Worm (Caenorhabditis elegans): ENCODE data around the gene nspf-1.
"Not testable (repeated sequence)": the region's sequence is repeated elsewhere in the genome, so short reads cannot be mapped to it uniquely, and the experiment has no call there.

Gene nspf-1

DNA sequence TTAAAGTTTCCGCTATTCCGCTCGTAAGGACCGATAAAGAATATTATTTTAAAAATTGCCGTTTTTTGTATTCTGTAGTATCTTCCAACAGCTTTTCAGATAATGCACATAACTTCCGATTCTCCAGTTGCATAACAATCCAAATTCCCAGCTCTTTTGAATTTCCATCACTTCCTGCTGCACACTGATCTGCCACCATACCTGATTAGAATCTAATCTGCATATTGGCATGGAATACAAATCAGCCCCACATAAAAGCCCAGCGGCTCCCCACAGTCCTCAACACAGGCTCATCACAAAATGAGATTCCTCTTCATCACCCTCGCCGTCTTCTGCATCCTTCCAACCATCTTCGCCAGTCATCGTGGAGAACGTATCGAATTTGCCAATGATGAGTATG, 1.2 kb downstream of the nspf-1 start, which contains the start of gene nspf-2:
TSS of gene nspf-2 (plus strand) at position 301 of the 400 bp plus-strand sequence.
- not testable (repeated sequence) for TF ChIP-seq hlh-8, ref-2, dve-1 (tag; optimal IDR thresholded peaks at IDR 0.05)

DNA sequence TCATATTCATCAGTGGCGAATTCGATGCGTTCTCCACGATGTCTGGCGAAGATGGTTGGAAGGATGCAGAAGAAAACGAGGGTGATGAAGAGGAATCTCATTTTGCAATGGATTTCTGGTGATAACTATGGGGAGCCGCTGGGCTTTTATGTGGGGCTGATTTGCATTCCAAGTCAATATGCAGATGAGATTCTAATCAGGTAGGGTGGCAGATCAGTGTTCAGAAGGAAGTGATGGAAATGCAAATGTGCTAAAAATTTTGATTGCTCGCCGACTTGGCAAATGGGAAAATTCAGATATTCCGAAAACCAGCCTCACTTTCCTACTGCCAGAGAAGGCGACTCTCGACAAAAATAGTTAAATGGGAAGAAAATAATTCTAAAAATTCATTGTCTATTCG, 2.7 kb downstream of the nspf-1 start, which contains the start of gene nspf-3:
TSS of gene nspf-3 (minus strand) at position 101 of the 400 bp plus-strand sequence.
- TF ChIP-seq npax-4 (tag; optimal IDR thresholded peaks at IDR 0.05) = no peak
- TF ChIP-seq tbx-2 (tag; optimal IDR thresholded peaks at IDR 0.05) = no peak
- TF ChIP-seq ceh-2 (tag; optimal IDR thresholded peaks at IDR 0.05) = no peak
- TF ChIP-seq K09A11.1 (tag; optimal IDR thresholded peaks at IDR 0.05; ENCODE audit: insufficient read depth) = no peak
- TF ChIP-seq unc-86 (tag; optimal IDR thresholded peaks at IDR 0.05) = no peak
- no peak for TF ChIP-seq ceh-18 (tag; optimal IDR thresholded peaks at IDR 0.05)
- no peak for TF ChIP-seq fkh-6 (tag; optimal IDR thresholded peaks at IDR 0.05)
- TF ChIP-seq unc-55 (GFP tag; optimal IDR thresholded peaks at IDR 0.05) = no peak
- TF ChIP-seq pat-9 (tag; optimal IDR thresholded peaks at IDR 0.05) = no peak
- TF ChIP-seq che-1 (tag; optimal IDR thresholded peaks at IDR 0.05) = no peak

DNA sequence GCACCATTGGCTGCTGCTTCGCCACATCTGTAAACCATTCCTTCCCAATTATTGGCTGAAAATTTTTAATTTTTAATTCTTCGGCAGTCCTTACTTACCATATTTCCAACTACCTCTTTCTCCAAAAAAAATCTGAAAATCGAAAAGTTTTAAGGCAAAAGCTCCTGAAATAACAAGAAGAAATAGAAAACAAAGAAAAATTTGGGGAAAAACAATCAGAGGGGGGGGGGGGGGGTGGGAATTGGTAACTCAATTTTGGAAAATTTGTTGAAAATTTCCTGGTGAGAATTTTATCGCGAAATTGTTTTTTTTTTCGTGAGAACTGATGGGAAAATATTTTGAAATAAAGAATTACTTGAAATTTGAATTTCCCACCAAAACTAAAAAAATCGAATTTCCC, 5.1 kb downstream of the nspf-1 start, which contains the start of gene set-11:
TSS of gene set-11 (minus strand) at position 101 of the 400 bp plus-strand sequence.
- TF ChIP-seq unc-42 (tag; optimal IDR thresholded peaks at IDR 0.05) (no peak), unc-3 (GFP tag; conservative IDR thresholded peaks at IDR 0.05) (no peak), unc-3 (tag; optimal IDR thresholded peaks at IDR 0.05) (no peak), hlh-6 (tag; optimal IDR thresholded peaks at IDR 0.05) (no peak), ets-4 (tag; optimal IDR thresholded peaks at IDR 0.05) (no peak), fax-1 (tag; optimal IDR thresholded peaks at IDR 0.05) (no peak), pax-1 (tag; optimal IDR thresholded peaks at IDR 0.05) (no peak), ceh-2 (tag; optimal IDR thresholded peaks at IDR 0.05) (no peak), tbx-2 (tag; optimal IDR thresholded peaks at IDR 0.05) (no peak), ahr-1 (tag; optimal IDR thresholded peaks at IDR 0.05) (no peak), lim-6 (tag; optimal IDR thresholded peaks at IDR 0.05) (no peak), ceh-31 (tag; optimal IDR thresholded peaks at IDR 0.05) (no peak), pqm-1 (tag; optimal IDR thresholded peaks at IDR 0.05) (no peak), gmeb-2 (tag; optimal IDR thresholded peaks at IDR 0.05) (no peak), hlh-15 (tag; optimal IDR thresholded peaks at IDR 0.05) (no peak), ceh-24 (tag; optimal IDR thresholded peaks at IDR 0.05) (no peak)

DNA sequence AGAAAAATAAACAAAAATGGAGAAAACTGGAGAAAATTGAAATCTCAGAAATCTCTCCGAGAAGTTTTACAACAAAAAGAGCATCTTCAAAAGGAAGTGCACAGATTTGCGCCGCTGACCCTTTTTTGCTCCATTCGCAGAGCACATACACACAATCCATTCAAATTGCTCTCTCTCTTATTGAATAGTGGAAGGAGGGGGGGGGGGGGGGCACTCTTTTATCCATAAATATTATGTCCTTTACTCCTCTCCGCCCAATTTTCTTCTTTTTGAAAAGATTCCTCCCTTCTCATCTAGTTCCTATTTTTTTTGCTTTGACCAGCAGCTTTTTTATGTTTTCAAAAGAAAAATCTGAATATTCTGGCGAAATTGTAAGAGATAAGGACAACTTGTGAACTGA, 7.7 kb downstream of the nspf-1 start:
- TF ChIP-seq nhr-11 (tag; optimal IDR thresholded peaks at IDR 0.05) (no peak), hlh-30 (tag; optimal IDR thresholded peaks at IDR 0.05; ENCODE audit: insufficient read depth) (no peak), lin-11 (tag; optimal IDR thresholded peaks at IDR 0.05) (no peak), unc-42 (tag; optimal IDR thresholded peaks at IDR 0.05) (peak; percentile 46)

DNA sequence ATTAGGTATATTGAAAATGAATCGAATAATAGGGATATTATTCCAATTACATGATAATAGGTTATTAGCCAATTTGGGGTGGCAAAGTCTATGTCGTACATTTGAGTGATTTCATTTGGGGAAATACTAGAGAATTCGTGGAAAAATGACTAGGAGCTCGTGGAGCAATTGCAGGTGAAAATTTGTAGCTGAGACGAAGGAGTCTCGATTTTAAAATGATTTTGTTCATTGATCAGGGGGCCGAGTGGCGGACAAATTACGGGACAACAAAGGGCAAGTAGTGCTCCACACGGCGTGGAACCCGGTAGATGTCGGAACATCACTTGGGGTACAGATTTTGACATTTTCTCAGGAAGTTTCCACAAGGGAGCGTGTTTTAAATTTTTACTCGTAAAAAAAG, 11.0 kb downstream of the nspf-1 start, which contains the start of gene sri-62:
TSS of gene sri-62 (minus strand) at position 101 of the 400 bp plus-strand sequence.
- TF ChIP-seq ets-4 (tag; optimal IDR thresholded peaks at IDR 0.05) (no peak), hlh-8 (tag; optimal IDR thresholded peaks at IDR 0.05) (no peak)

DNA sequence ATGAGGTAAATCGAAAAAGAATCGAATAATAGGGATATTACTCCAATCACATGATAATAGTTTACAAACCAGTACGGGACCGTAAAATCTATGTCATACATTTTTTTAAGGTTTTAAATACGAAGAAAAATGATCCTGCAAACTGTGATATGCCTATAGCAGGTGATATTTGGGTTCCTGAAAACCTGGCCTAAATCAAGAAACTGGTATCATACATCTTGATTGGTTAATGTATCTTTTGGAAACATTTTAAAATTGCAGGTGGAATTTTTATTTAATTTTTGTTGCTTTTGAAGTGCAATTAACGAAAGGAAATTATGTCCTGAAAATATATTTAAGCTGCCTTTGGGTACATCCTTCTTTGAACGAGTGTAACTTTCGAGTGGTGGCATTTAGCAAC, 12.8 kb downstream of the nspf-1 start, which contains the start of gene sri-61:
TSS of gene sri-61 (minus strand) at position 101 of the 400 bp plus-strand sequence.
- TF ChIP-seq fkh-6 (tag; optimal IDR thresholded peaks at IDR 0.05) (no peak), pqm-1 (tag; optimal IDR thresholded peaks at IDR 0.05) (no peak), ama-1 (optimal IDR thresholded peaks at IDR 0.05) (no peak), elt-2 (tag; optimal IDR thresholded peaks at IDR 0.05) (no peak), ceh-19 (GFP tag; optimal IDR thresholded peaks at IDR 0.05) (no peak), zip-5 (tag; optimal IDR thresholded peaks at IDR 0.05) (no peak), ahr-1 (tag; optimal IDR thresholded peaks at IDR 0.05) (no peak), syd-9 (tag; optimal IDR thresholded peaks at IDR 0.05) (no peak), eyg-1 (tag; optimal IDR thresholded peaks at IDR 0.05) (no peak), dmd-4 (tag; optimal IDR thresholded peaks at IDR 0.05; ENCODE audit: borderline replicate concordance) (no peak), nhr-232 (tag; optimal IDR thresholded peaks at IDR 0.05) (no peak), ceh-45 (GFP tag; IDR thresholded peaks at IDR 0.05) (no peak), mec-3 (tag; optimal IDR thresholded peaks at IDR 0.05; ENCODE audit: borderline replicate concordance) (no peak), C38D4.7 (GFP tag; optimal IDR thresholded peaks at IDR 0.05) (no peak)
